Worm (Caenorhabditis elegans) whole organism, late embryonic: ENCODE measurements around the gene F09F9.2.

Source experiments
- ama-1 ChIP-seq: fragments of 150-350 bp; optimal IDR thresholded peaks from 2 replicates; lab custom pipeline; 2014
- ceh-9 ChIP-seq: sonication (generic microtip); optimal IDR thresholded peaks from 2 replicates; lab custom pipeline; 2016; ENCODE audit warnings: mild to moderate bottlenecking, missing genetic modification characterization, inconsistent platforms, missing compliant biosample characterization
- elt-2 ChIP-seq: sonication (generic microtip); optimal IDR thresholded peaks from 2 replicates; lab custom pipeline; 2016; ENCODE audit warnings: missing genetic modification reagents, missing genetic modification characterization, missing compliant biosample characterization
- elt-4 ChIP-seq: sonication (generic microtip); optimal IDR thresholded peaks from 2 replicates; lab custom pipeline; 2016; ENCODE audit warnings: missing genetic modification characterization, missing compliant biosample characterization
- fkh-10 ChIP-seq: fragments of 150-350 bp; optimal IDR thresholded peaks from 2 replicates; lab custom pipeline; 2014; ENCODE audit warnings: missing biosample characterization, missing genetic modification reagents, missing genetic modification characterization
- fkh-6 ChIP-seq: sonication (generic microtip); optimal IDR thresholded peaks from 2 replicates; lab custom pipeline; 2016; ENCODE audit warnings: missing genetic modification characterization, missing compliant biosample characterization
- nhr-11 ChIP-seq: fragments of 150-350 bp; optimal IDR thresholded peaks from 2 replicates; lab custom pipeline; 2014; ENCODE audit warnings: missing biosample characterization, missing genetic modification characterization
- nhr-232 ChIP-seq: sonication (generic microtip); optimal IDR thresholded peaks from 2 replicates; lab custom pipeline; 2016; ENCODE audit warnings: missing genetic modification characterization, missing compliant biosample characterization
- pag-3 ChIP-seq: sonication (generic microtip); optimal IDR thresholded peaks from 2 replicates; lab custom pipeline; 2016; ENCODE audit warnings: missing compliant biosample characterization, missing genetic modification characterization, borderline replicate concordance
- pha-4 ChIP-seq: fragments of 150-350 bp; optimal IDR thresholded peaks from 2 replicates; lab custom pipeline; 2018; ENCODE audit warnings: missing biosample characterization, missing genetic modification reagents, missing genetic modification characterization
- sdc-2 ChIP-seq: sonication (generic microtip); optimal IDR thresholded peaks from 2 replicates; lab custom pipeline; 2016; ENCODE audit warnings: missing genotype, missing genetic modification characterization, missing compliant biosample characterization
- unc-42 ChIP-seq: sonication (generic microtip); optimal IDR thresholded peaks from 2 replicates; lab custom pipeline; 2016; ENCODE audit warnings: missing genotype, missing genetic modification characterization, missing compliant biosample characterization

ce11 chrX:4068180-4068579 is 43.1 kb downstream of the F09F9.2 start:
- no peak for TF ChIP-seq ceh-9 (tag; lab: Kevin White, UChicago)
- no peak for TF ChIP-seq sdc-2
- no peak for TF ChIP-seq unc-42 (tag; lab: Kevin White, UChicago)
- no peak for TF ChIP-seq nhr-11 (tag; lab: Kevin White, UChicago)
- no peak for TF ChIP-seq elt-2
- TF ChIP-seq pag-3 (tag; lab: Kevin White, UChicago): no peak
- TF ChIP-seq elt-4: no peak
- TF ChIP-seq pha-4 (tag; lab: Kevin White, UChicago): no peak
- TF ChIP-seq nhr-232 (tag; lab: Kevin White, UChicago): no peak
- no peak for TF ChIP-seq fkh-10
- TF ChIP-seq ama-1 (lab: Kevin White, UChicago): no peak
- TF ChIP-seq fkh-6 (tag; lab: Kevin White, UChicago): no peak
